Fruit fly (Drosophila melanogaster) whole organism, embryonic: Measurements from ENCODE around the gene CG11131.
A peak's percentile ranks its signal among the peaks of the same experiment; 100 is the strongest.

Source experiments
- CG13296 ChIP-seq: fragments of 200-800 bp; sonication (Bioruptor generic); optimal IDR thresholded peaks from 3 replicates; lab custom pipeline; 2018; ENCODE audit warnings: missing biosample characterization, mild to moderate bottlenecking, missing genetic modification characterization
- CG14965 ChIP-seq: fragments of 200-800 bp; sonication (Bioruptor generic); optimal IDR thresholded peaks from 2 replicates; lab custom pipeline; 2016; ENCODE audit warnings: missing biosample characterization, missing genetic modification characterization, borderline replicate concordance
- CG17568 ChIP-seq: fragments of 200-800 bp; sonication (Bioruptor generic); optimal IDR thresholded peaks from 2 replicates; lab custom pipeline; 2018; ENCODE audit warnings: missing biosample characterization, mild to moderate bottlenecking, missing genetic modification characterization, moderate library complexity
- CG18476 ChIP-seq: fragments of 200-800 bp; sonication (Bioruptor generic); optimal IDR thresholded peaks from 2 replicates; lab custom pipeline; 2016; ENCODE audit warnings: missing biosample characterization, mild to moderate bottlenecking, missing genetic modification characterization
- CG18764 ChIP-seq: fragments of 200-800 bp; sonication (Bioruptor generic); optimal IDR thresholded peaks from 3 replicates; lab custom pipeline; 2016; ENCODE audit warnings: missing biosample characterization, missing genetic modification characterization
- CG2120 ChIP-seq: fragments of 200-800 bp; sonication (Bioruptor generic); optimal IDR thresholded peaks from 3 replicates; lab custom pipeline; 2016; ENCODE audit warnings: missing biosample characterization, missing genetic modification characterization
- CG30403 ChIP-seq: fragments of 200-800 bp; sonication (Bioruptor generic); optimal IDR thresholded peaks from 3 replicates; lab custom pipeline; 2016; ENCODE audit warnings: missing biosample characterization, missing genetic modification characterization
- CG31388 ChIP-seq: fragments of 200-800 bp; sonication (Bioruptor generic); optimal IDR thresholded peaks from 2 replicates; lab custom pipeline; 2016; ENCODE audit warnings: missing biosample characterization, missing genetic modification characterization
- CG31441 ChIP-seq: fragments of 200-800 bp; sonication (Bioruptor generic); IDR thresholded peaks from 2 replicates; pipeline ENCODE4 v1.3.6; 2022; ENCODE audit warnings: missing biosample characterization, missing genetic modification characterization
- CG6689 ChIP-seq: fragments of 200-800 bp; sonication (Bioruptor generic); IDR thresholded peaks from 2 replicates; pipeline ENCODE4 v1.3.6; 2022; ENCODE audit warnings: missing biosample characterization, missing genetic modification characterization
- CG6765 ChIP-seq: fragments of 200-800 bp; sonication (Bioruptor generic); optimal IDR thresholded peaks from 3 replicates; lab custom pipeline; 2017; ENCODE audit warnings: missing biosample characterization, mild to moderate bottlenecking, missing genetic modification characterization
- CG7556 ChIP-seq: fragments of 200-800 bp; sonication (Bioruptor generic); optimal IDR thresholded peaks from 2 replicates; lab custom pipeline; 2017; ENCODE audit warnings: missing biosample characterization, mild to moderate bottlenecking, missing genetic modification characterization
- CG9817 ChIP-seq: fragments of 200-800 bp; sonication (Bioruptor generic); optimal IDR thresholded peaks from 2 replicates; lab custom pipeline; 2018; ENCODE audit warnings: missing biosample characterization, mild to moderate bottlenecking, missing genetic modification characterization, moderate library complexity
- CG9876 ChIP-seq: fragments of 200-800 bp; sonication (Bioruptor generic); optimal IDR thresholded peaks from 2 replicates; lab custom pipeline; 2016; ENCODE audit warnings: missing biosample characterization, missing genetic modification characterization
- CG9932 ChIP-seq: fragments of 200-800 bp; sonication (Bioruptor generic); IDR thresholded peaks from 2 replicates; pipeline ENCODE4 v1.3.6; 2022; ENCODE audit warnings: missing biosample characterization, missing genetic modification characterization
- Dbx ChIP-seq: fragments of 200-800 bp; sonication (Bioruptor generic); IDR thresholded peaks from 3 replicates; pipeline ENCODE4 v1.3.6; 2022; ENCODE audit warnings: missing biosample characterization, missing genetic modification characterization
- Dip2 ChIP-seq: fragments of 200-800 bp; sonication (Bioruptor generic); IDR thresholded peaks from 2 replicates; pipeline ENCODE4 v1.3.6; 2022; ENCODE audit warnings: missing biosample characterization, missing genetic modification characterization
- Doc2 ChIP-seq: fragments of 200-800 bp; sonication (Bioruptor generic); IDR thresholded peaks from 2 replicates; pipeline ENCODE4 v1.3.6; 2022; ENCODE audit warnings: missing biosample characterization, missing genetic modification characterization
- ERR ChIP-seq: fragments of 200-800 bp; sonication (Bioruptor generic); optimal IDR thresholded peaks from 2 replicates; lab custom pipeline; 2016; ENCODE audit warnings: missing biosample characterization, missing genetic modification characterization
- Eip74EF ChIP-seq, 2 experiments: fragments of 200-800 bp in 1 of 2; fragments of >200 bp in 1 of 2; sonication (Bioruptor generic) in 1 of 2; optimal IDR thresholded peaks; 2 replicates each; lab custom pipeline; 2017 to 2019; ENCODE audit warnings: missing biosample characterization in 2 of 2, missing genetic modification characterization in 2 of 2, mild to moderate bottlenecking in 1 of 2, moderate library complexity in 1 of 2
- Elba2 ChIP-seq: fragments of 200-800 bp; sonication (Bioruptor generic); optimal IDR thresholded peaks from 3 replicates; lab custom pipeline; 2016; ENCODE audit warnings: missing biosample characterization, missing genetic modification characterization
- Fer2 ChIP-seq: fragments of 200-800 bp; sonication (Bioruptor generic); optimal IDR thresholded peaks from 2 replicates; lab custom pipeline; 2018; ENCODE audit warnings: missing biosample characterization, mild to moderate bottlenecking, missing genetic modification characterization, moderate library complexity
- H2.0 ChIP-seq: fragments of 200-800 bp; sonication (Bioruptor generic); IDR thresholded peaks from 2 replicates; pipeline ENCODE4 v1.3.6; 2022; ENCODE audit warnings: missing biosample characterization, missing genetic modification characterization
- HmgD ChIP-seq: fragments of 200-800 bp; sonication (Bioruptor generic); optimal IDR thresholded peaks from 3 replicates; lab custom pipeline; 2016; ENCODE audit warnings: missing biosample characterization, missing genetic modification characterization
- Hr39 ChIP-seq: fragments of >200 bp; optimal IDR thresholded peaks from 2 replicates; lab custom pipeline; 2017
- Hr78 ChIP-seq, 2 experiments: fragments of 200-800 bp in 1 of 2; fragments of >200 bp in 1 of 2; sonication (Bioruptor generic) in 1 of 2; optimal IDR thresholded peaks; 2 replicates each; lab custom pipeline; 2017 to 2019; ENCODE audit warnings: missing biosample characterization in 2 of 2, missing genetic modification characterization in 2 of 2, mild to moderate bottlenecking in 1 of 2, moderate library complexity in 1 of 2
- NFAT ChIP-seq: fragments of 200-800 bp; sonication (Bioruptor generic); IDR thresholded peaks from 2 replicates; pipeline ENCODE4 v1.3.6; 2022; ENCODE audit warnings: missing biosample characterization, missing genetic modification characterization
- Side ChIP-seq: fragments of 200-800 bp; sonication (Bioruptor generic); optimal IDR thresholded peaks from 2 replicates; lab custom pipeline; 2016; ENCODE audit warnings: missing biosample characterization, missing genetic modification characterization
- Sry-β ChIP-seq: fragments of 200-800 bp; sonication (Bioruptor generic); optimal IDR thresholded peaks from 2 replicates; lab custom pipeline; 2018; ENCODE audit warnings: missing biosample characterization, mild to moderate bottlenecking, missing genetic modification characterization, moderate library complexity
- Xbp1 ChIP-seq: fragments of 200-800 bp; sonication (Bioruptor generic); optimal IDR thresholded peaks from 3 replicates; lab custom pipeline; 2016; ENCODE audit warnings: missing biosample characterization, mild to moderate bottlenecking, missing genetic modification characterization
- ab ChIP-seq: fragments of 200-800 bp; sonication (Bioruptor generic); optimal IDR thresholded peaks from 2 replicates; lab custom pipeline; 2016; ENCODE audit warnings: missing biosample characterization, missing genetic modification characterization
- amos ChIP-seq: fragments of 200-800 bp; sonication (Bioruptor generic); IDR thresholded peaks from 2 replicates; pipeline ENCODE4 v1.3.6; 2022; ENCODE audit warnings: missing biosample characterization, missing genetic modification characterization; ENCODE audit not compliant: partially characterized antibody
- ato ChIP-seq: fragments of 200-800 bp; sonication (Bioruptor generic); IDR thresholded peaks from 2 replicates; pipeline ENCODE4 v1.3.6; 2022; ENCODE audit warnings: missing biosample characterization, missing genetic modification characterization; ENCODE audit not compliant: partially characterized antibody
- bab2 ChIP-seq: fragments of 200-800 bp; sonication (Bioruptor generic); optimal IDR thresholded peaks from 2 replicates; lab custom pipeline; 2016; ENCODE audit warnings: missing biosample characterization, missing genetic modification characterization
- bbx ChIP-seq: fragments of 200-800 bp; sonication (Bioruptor generic); IDR thresholded peaks from 2 replicates; pipeline ENCODE4 v1.3.6; 2022; ENCODE audit warnings: missing biosample characterization, missing genetic modification characterization; ENCODE audit not compliant: partially characterized antibody
- eve ChIP-seq, 2 experiments: fragments of >200 bp; optimal IDR thresholded peaks; 2 replicates each; lab custom pipeline; 2017; ENCODE audit warnings: missing biosample characterization in 2 of 2, missing genetic modification characterization in 2 of 2
- ewg ChIP-seq: fragments of 200-800 bp; sonication (Bioruptor generic); optimal IDR thresholded peaks from 3 replicates; lab custom pipeline; 2017; ENCODE audit warnings: mild to moderate bottlenecking, missing biosample characterization, missing genetic modification reagents, missing genetic modification characterization
- gsb ChIP-seq: fragments of 200-800 bp; sonication (Bioruptor generic); IDR thresholded peaks from 2 replicates; pipeline ENCODE4 v1.3.6; 2022; ENCODE audit warnings: missing biosample characterization, missing genetic modification characterization
- hb ChIP-seq: fragments of 200-800 bp; sonication (Bioruptor generic); IDR thresholded peaks from 3 replicates; pipeline ENCODE4 v1.3.6; 2022; ENCODE audit warnings: missing biosample characterization, missing genetic modification characterization; ENCODE audit not compliant: partially characterized antibody
- ken ChIP-seq: fragments of 200-800 bp; sonication (Bioruptor generic); IDR thresholded peaks from 3 replicates; pipeline ENCODE4 v1.3.6; 2022; ENCODE audit warnings: missing biosample characterization, missing genetic modification characterization
- lbe ChIP-seq: fragments of 200-800 bp; sonication (Bioruptor generic); optimal IDR thresholded peaks from 2 replicates; lab custom pipeline; 2016; ENCODE audit warnings: missing biosample characterization, mild to moderate bottlenecking, missing genetic modification characterization
- peb ChIP-seq: fragments of 200-800 bp; sonication (Bioruptor generic); IDR thresholded peaks from 2 replicates; pipeline ENCODE4 v1.3.6; 2022; ENCODE audit warnings: missing biosample characterization, missing genetic modification characterization
- pita ChIP-seq: fragments of 200-800 bp; sonication (Bioruptor generic); optimal IDR thresholded peaks from 2 replicates; lab custom pipeline; 2017; ENCODE audit warnings: missing biosample characterization, mild to moderate bottlenecking, missing genetic modification characterization
- ro ChIP-seq: fragments of 200-800 bp; sonication (Bioruptor generic); IDR thresholded peaks from 2 replicates; pipeline ENCODE4 v1.3.6; 2022; ENCODE audit warnings: missing biosample characterization, missing genetic modification characterization
- shn ChIP-seq: fragments of 200-800 bp; sonication (Bioruptor generic); optimal IDR thresholded peaks from 3 replicates; lab custom pipeline; 2016; ENCODE audit warnings: missing biosample characterization, missing genetic modification characterization
- sima ChIP-seq: fragments of 200-800 bp; sonication (Bioruptor generic); optimal IDR thresholded peaks from 2 replicates; lab custom pipeline; 2016; ENCODE audit warnings: missing biosample characterization, missing genetic modification characterization
- sna ChIP-seq: fragments of 200-800 bp; sonication (Bioruptor generic); IDR thresholded peaks from 2 replicates; pipeline ENCODE4 v1.3.6; 2022; ENCODE audit warnings: missing biosample characterization, missing genetic modification characterization; ENCODE audit not compliant: partially characterized antibody
- stwl ChIP-seq: fragments of 200-800 bp; sonication (Bioruptor generic); optimal IDR thresholded peaks from 3 replicates; lab custom pipeline; 2018; ENCODE audit warnings: missing biosample characterization, mild to moderate bottlenecking, missing genetic modification characterization, moderate library complexity
- zfh2 ChIP-seq: fragments of 200-800 bp; sonication (Bioruptor generic); optimal IDR thresholded peaks from 2 replicates; lab custom pipeline; 2016; ENCODE audit warnings: missing biosample characterization, missing genetic modification characterization

Gene CG11131

DNA sequence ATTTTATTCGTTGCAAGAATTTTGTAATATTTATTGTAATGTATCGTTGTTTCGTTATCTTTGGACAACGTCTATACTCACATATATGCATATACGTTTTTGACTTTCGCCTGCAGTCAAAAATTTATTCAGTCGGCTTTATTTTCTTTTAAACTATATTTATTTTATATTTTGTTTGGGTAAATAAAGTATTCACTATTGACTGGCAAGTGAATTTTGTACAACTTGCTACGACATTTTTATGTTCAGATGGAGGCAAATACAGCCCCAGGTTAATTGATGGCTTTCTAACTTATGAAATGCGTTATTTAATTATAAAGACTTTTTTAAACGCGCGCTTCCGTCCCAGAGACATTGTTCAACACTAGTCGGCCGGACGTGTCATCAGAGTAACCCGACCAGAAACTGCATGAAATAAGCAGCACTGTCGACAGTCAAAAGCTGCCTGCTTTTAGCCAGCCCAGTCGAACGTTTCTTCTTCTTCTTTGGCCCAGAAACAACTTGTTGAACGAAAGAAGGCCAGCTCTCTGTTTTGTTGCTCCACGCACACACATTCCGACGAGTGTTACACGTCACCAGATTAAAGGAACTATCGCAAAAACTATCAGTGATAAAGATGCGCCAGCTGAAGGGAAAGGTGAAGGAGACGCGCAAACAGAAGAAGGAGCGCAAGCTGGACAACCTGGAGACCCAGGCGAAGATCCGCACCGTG is 35.0 kb upstream of the CG11131 start, which contains the start of gene CG33169:
Gene CG33169, plus strand, starts transcription at position 498 of the 712 bp plus-strand sequence.
- TF ChIP-seq Elba2 (peak; percentile 51), CG9876 (GFP tag; lab: Kevin White, UChicago) (peak; percentile 92), eve (GFP tag; optimal IDR thresholded peaks at IDR 0.05; lab: Kevin White, UChicago) (no peak), sima (GFP tag; lab: Kevin White, UChicago) (peak; percentile 28), CG18764 (GFP tag; lab: Kevin White, UChicago) (peak; percentile 80), ERR (GFP tag; lab: Kevin White, UChicago) (peak; percentile 90), Sry-β (GFP tag; lab: Kevin White, UChicago) (peak; percentile 23), Doc2 (peak; percentile 70; the same call in 1 of the 2 replicates), H2.0 (peak; percentile 83), ato (GFP tag; lab: Robert Waterston, UW) (peak; percentile 70), CG14965 (GFP tag; lab: Kevin White, UChicago) (peak; percentile 20), CG31441 (GFP tag; lab: Robert Waterston, UW) (peak; percentile 56; the same call in 1 of the 2 replicates), Hr39 (lab: Kevin White, UChicago) (no peak), Eip74EF (GFP tag; optimal IDR thresholded peaks at IDR 0.05; lab: Kevin White, UChicago) (no peak), ken (peak; percentile 91), CG31388 (peak; percentile 52), Hr78 (GFP tag; optimal IDR thresholded peaks at IDR 0.05; lab: Kevin White, UChicago) (no peak), CG17568 (GFP tag; lab: Kevin White, UChicago) (no peak), sna (GFP tag; lab: Robert Waterston, UW) (peak; percentile 39; the same call in 1 of the 2 replicates), ewg (GFP tag; lab: Kevin White, UChicago) (peak; percentile 85), shn (peak; percentile 90), CG6689 (GFP tag; lab: Robert Waterston, UW) (0 out of 2 replicates have a peak, but pooled peaks have one; percentile 58), CG9932 (GFP tag; lab: Robert Waterston, UW) (peak; percentile 94), ro (GFP tag; lab: Robert Waterston, UW) (peak; percentile 73; the same call in 1 of the 2 replicates), bab2 (peak; percentile 82), Dip2 (GFP tag; lab: Robert Waterston, UW) (no peak), NFAT (GFP tag; lab: Robert Waterston, UW) (peak; percentile 96), gsb (GFP tag; lab: Robert Waterston, UW) (peak; percentile 78), CG7556 (GFP tag; lab: Kevin White, UChicago) (no peak), peb (GFP tag; lab: Robert Waterston, UW) (peak; percentile 67), Dbx (GFP tag; lab: Robert Waterston, UW) (peak; percentile 93), Fer2 (peak; percentile 67), CG6765 (GFP tag; lab: Kevin White, UChicago) (peak; percentile 36), pita (GFP tag; lab: Kevin White, UChicago) (no peak), amos (peak; percentile 76), lbe (GFP tag; lab: Kevin White, UChicago) (peak; percentile 30), hb (peak; percentile 35; the same call in 1 of the 3 replicates), CG13296 (GFP tag; lab: Kevin White, UChicago) (peak; percentile 71), CG2120 (GFP tag; lab: Kevin White, UChicago) (peak; percentile 91), zfh2 (peak; percentile 93), ab (GFP tag; lab: Kevin White, UChicago) (peak; percentile 80), CG9817 (peak; percentile 92), CG18476 (peak; percentile 46), bbx (GFP tag; lab: Robert Waterston, UW) (peak; percentile 71), stwl (peak; percentile 96), Xbp1 (peak; percentile 94), CG30403 (GFP tag; lab: Kevin White, UChicago) (peak; percentile 78), Side (GFP tag; lab: Kevin White, UChicago) (peak; percentile 89), HmgD (peak; percentile 98)
